Worm (Caenorhabditis elegans): ENCODE data around the gene col-164.

- TF ChIP-seq cog-1 (tag; optimal IDR thresholded peaks at IDR 0.05) (no peak), T22C8.4 (GFP tag; IDR thresholded peaks at IDR 0.05) (no peak), tab-1 (GFP tag; IDR thresholded peaks at IDR 0.05) (no peak), flt-1 (GFP tag; IDR thresholded peaks at IDR 0.05) (no peak), klf-2 (GFP tag; conservative IDR thresholded peaks at IDR 0.05) (no peak), ztf-23 (GFP tag; IDR thresholded peaks at IDR 0.05) (no peak), med-1 (GFP tag; optimal IDR thresholded peaks at IDR 0.05; ENCODE audit: insufficient read depth) (no peak)
Observed at ce11 chrX:2084988-2085387, 8.3 kb upstream of the col-164 start, which contains the start of gene F49H12.2.

All from whole organism, midembryonic.